Fruit fly (Drosophila melanogaster) whole organism, wandering third instar larva: ENCODE measurements around the gene Blm.

Source experiments
- dsf ChIP-seq: sonication (Bioruptor generic); optimal IDR thresholded peaks from 2 replicates; lab custom pipeline; 2016; ENCODE audit warnings: missing biosample characterization, missing genetic modification characterization, borderline replicate concordance
- ey ChIP-seq: fragments of 200-800 bp; sonication (Bioruptor generic); optimal IDR thresholded peaks from 2 replicates; lab custom pipeline; 2016; ENCODE audit warnings: missing biosample characterization, missing genetic modification characterization

DNA sequence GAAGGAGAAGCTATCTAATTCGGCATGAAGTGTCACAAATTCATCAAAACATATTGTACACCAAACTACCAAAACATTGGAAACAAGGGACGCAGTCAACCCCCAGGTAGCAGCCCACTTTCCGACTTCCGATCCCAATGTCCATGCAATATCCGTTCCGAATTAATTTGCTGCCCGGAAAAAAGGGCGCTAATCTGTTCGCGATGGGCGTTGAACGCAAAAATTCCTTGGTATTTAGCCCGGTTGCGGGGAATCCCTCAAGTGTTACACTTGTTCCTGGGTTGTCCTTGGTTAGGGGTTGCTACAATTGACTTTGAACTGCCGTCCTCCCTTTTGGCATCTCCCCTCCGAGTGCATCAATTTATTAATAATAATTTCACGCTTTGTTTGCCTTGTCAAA is 49.1 kb downstream of the Blm start:
- TF ChIP-seq ey (GFP tag; lab: Kevin White, UChicago) (no peak), dsf (no peak)
